Fruit fly (Drosophila melanogaster): ENCODE results near the gene obst-G.

Gene obst-G

dm6 chr3L:11957669-11958333 lies 4.7 kb upstream of the obst-G start, which contains the start of the genes CG11570 and CG43294:
CG11570 (minus strand) TSS chr3L:11957769.
CG43294 (plus strand) TSS chr3L:11958283.
- TF ChIP-seq rn (GFP tag; IDR thresholded peaks at IDR 0.05) (no peak), D1 (tag; optimal IDR thresholded peaks at IDR 0.05) (no peak), CG8301 (tag; optimal IDR thresholded peaks at IDR 0.05) (no peak), CG17806 (tag; optimal IDR thresholded peaks at IDR 0.05) (no peak), Snoo (tag; optimal IDR thresholded peaks at IDR 0.05) (no peak), fd96Ca (GFP tag; IDR thresholded peaks at IDR 0.05) (no peak), Ets98B (GFP tag; IDR thresholded peaks at IDR 0.05) (no peak), CG34367 (tag; optimal IDR thresholded peaks at IDR 0.05) (no peak), gl (tag; optimal IDR thresholded peaks at IDR 0.05) (no peak), CG10348 (GFP tag; IDR thresholded peaks at IDR 0.05) (no peak), CG9948 (tag; optimal IDR thresholded peaks at IDR 0.05) (no peak), CG12605 (GFP tag; IDR thresholded peaks at IDR 0.05) (no peak), CG32121 (GFP tag; IDR thresholded peaks at IDR 0.05) (no peak)

dm6 chr3L:11953783-11954182 lies 666 bp upstream of the obst-G start, which contains the start of gene CG7248:
CG7248 (plus strand) TSS chr3L:11954083.
- no peak for TF ChIP-seq CG8159 (tag; optimal IDR thresholded peaks at IDR 0.05)
- no peak for TF ChIP-seq CG15710 (tag; optimal IDR thresholded peaks at IDR 0.05)
- TF ChIP-seq Pif1A (GFP tag; optimal IDR thresholded peaks at IDR 0.05), result no peak
- no peak for TF ChIP-seq CG8301 (tag; optimal IDR thresholded peaks at IDR 0.05)
- TF ChIP-seq CG32121 (GFP tag; IDR thresholded peaks at IDR 0.05), result no peak
- no peak for TF ChIP-seq CG9948 (tag; optimal IDR thresholded peaks at IDR 0.05)
- TF ChIP-seq CG34367 (tag; optimal IDR thresholded peaks at IDR 0.05), result no peak

dm6 chr3L:11949539-11949938 lies 3.6 kb downstream of the obst-G start, which contains the start of gene CG17826:
CG17826 (plus strand) TSS chr3L:11949839.
- TF ChIP-seq Pif1B (GFP tag; optimal IDR thresholded peaks at IDR 0.05) (no peak), CG13204 (GFP tag; optimal IDR thresholded peaks at IDR 0.05) (no peak), Pif1A (GFP tag; optimal IDR thresholded peaks at IDR 0.05) (no peak), CG34367 (tag; optimal IDR thresholded peaks at IDR 0.05) (no peak), CG17806 (tag; optimal IDR thresholded peaks at IDR 0.05) (no peak), CG14655 (GFP tag; optimal IDR thresholded peaks at IDR 0.05) (no peak), CG8159 (tag; optimal IDR thresholded peaks at IDR 0.05) (no peak), gl (tag; optimal IDR thresholded peaks at IDR 0.05) (no peak), CG9948 (tag; optimal IDR thresholded peaks at IDR 0.05) (no peak), CG15710 (tag; optimal IDR thresholded peaks at IDR 0.05) (no peak), D1 (tag; optimal IDR thresholded peaks at IDR 0.05) (no peak), Ets98B (GFP tag; IDR thresholded peaks at IDR 0.05) (no peak), CG10348 (GFP tag; IDR thresholded peaks at IDR 0.05) (no peak)

- TF ChIP-seq CG8301 (tag; optimal IDR thresholded peaks at IDR 0.05), result no peak
- no peak for TF ChIP-seq CG14655 (GFP tag; optimal IDR thresholded peaks at IDR 0.05)
- no peak for TF ChIP-seq gl (tag; optimal IDR thresholded peaks at IDR 0.05)
- no peak for TF ChIP-seq Ets98B (GFP tag; IDR thresholded peaks at IDR 0.05)
- TF ChIP-seq CG32121 (GFP tag; IDR thresholded peaks at IDR 0.05), result no peak
- no peak for TF ChIP-seq CG17806 (tag; optimal IDR thresholded peaks at IDR 0.05)
Measured at dm6 chr3L:11947357-11947756, 5.8 kb downstream of the obst-G start, which contains the start of gene CG7252. CG7252 (plus strand) TSS chr3L:11947675.

dm6 chr3L:11944752-11945151 lies 8.4 kb downstream of the obst-G start, which contains the start of gene CG5883:
CG5883 (minus strand) TSS chr3L:11944852.
- TF ChIP-seq Snoo (tag; optimal IDR thresholded peaks at IDR 0.05), result no peak
- no peak for TF ChIP-seq CG17806 (tag; optimal IDR thresholded peaks at IDR 0.05)
- no peak for TF ChIP-seq CG13204 (GFP tag; optimal IDR thresholded peaks at IDR 0.05)
- no peak for TF ChIP-seq CG12605 (GFP tag; IDR thresholded peaks at IDR 0.05)
- TF ChIP-seq CG8159 (tag; optimal IDR thresholded peaks at IDR 0.05), result no peak

- no peak for TF ChIP-seq Pif1A (GFP tag; optimal IDR thresholded peaks at IDR 0.05)
- TF ChIP-seq EcR (GFP tag; optimal IDR thresholded peaks at IDR 0.05), result no peak
- TF ChIP-seq rn (GFP tag; IDR thresholded peaks at IDR 0.05), result no peak
- no peak for TF ChIP-seq Ets98B (GFP tag; IDR thresholded peaks at IDR 0.05)
- no peak for TF ChIP-seq CG34367 (tag; optimal IDR thresholded peaks at IDR 0.05)
- TF ChIP-seq CG14655 (GFP tag; optimal IDR thresholded peaks at IDR 0.05), result no peak
- no peak for TF ChIP-seq D1 (tag; optimal IDR thresholded peaks at IDR 0.05)
- no peak for TF ChIP-seq CG4496 (GFP tag; IDR thresholded peaks at IDR 0.05)
- TF ChIP-seq CG17806 (tag; optimal IDR thresholded peaks at IDR 0.05), result no peak
- no peak for TF ChIP-seq Snoo (tag; optimal IDR thresholded peaks at IDR 0.05)
- no peak for TF ChIP-seq gl (tag; optimal IDR thresholded peaks at IDR 0.05)
- no peak for TF ChIP-seq Pif1B (GFP tag; optimal IDR thresholded peaks at IDR 0.05)
- no peak for TF ChIP-seq CG9948 (tag; optimal IDR thresholded peaks at IDR 0.05)
- no peak for TF ChIP-seq CG10348 (GFP tag; IDR thresholded peaks at IDR 0.05)
- no peak for TF ChIP-seq CG12605 (GFP tag; IDR thresholded peaks at IDR 0.05)
- no peak for TF ChIP-seq CG8301 (tag; optimal IDR thresholded peaks at IDR 0.05)
- no peak for TF ChIP-seq CG32121 (GFP tag; IDR thresholded peaks at IDR 0.05)
- no peak for TF ChIP-seq fd96Ca (GFP tag; IDR thresholded peaks at IDR 0.05)
Measured at dm6 chr3L:11941612-11942011, 11.5 kb downstream of the obst-G start, which contains the start of gene Rpt4R. Rpt4R (plus strand) TSS chr3L:11941912.

Data from whole organism, pupa.